Worm (Caenorhabditis elegans): ENCODE measurements around the gene arrd-12.

The arrd-12 gene

ce11 chrII:13751030-13751429 lies 15.0 kb upstream of the arrd-12 start:
- TF ChIP-seq unc-62 (GFP tag; optimal IDR thresholded peaks at IDR 0.05), result no peak

ce11 chrII:13752016-13752415 lies 14.0 kb upstream of the arrd-12 start, which contains the start of gene arrd-14:
Gene arrd-14 (plus strand): TSS chrII:13752316.
- no peak for TF ChIP-seq unc-62 (GFP tag; optimal IDR thresholded peaks at IDR 0.05)

- no peak for TF ChIP-seq unc-62 (GFP tag; optimal IDR thresholded peaks at IDR 0.05)
Measured at ce11 chrII:13756232-13756631, 9.8 kb upstream of the arrd-12 start.

- no peak for TF ChIP-seq unc-62 (GFP tag; optimal IDR thresholded peaks at IDR 0.05)
Measured at ce11 chrII:13758108-13758507, 7.9 kb upstream of the arrd-12 start, which contains the start of gene arrd-13. Gene arrd-13 (plus strand): TSS chrII:13758408.

- no peak for TF ChIP-seq unc-62 (GFP tag; optimal IDR thresholded peaks at IDR 0.05)
Measured at ce11 chrII:13763009-13763468, 3.0 kb upstream of the arrd-12 start, which contains the start of gene arrd-11. Gene arrd-11 (plus strand): TSS chrII:13763418.

ce11 chrII:13771335-13771734 lies 5.3 kb downstream of the arrd-12 start, which contains the start of gene C01B9.1:
Gene C01B9.1 (plus strand): TSS chrII:13771575.
- TF ChIP-seq unc-62 (GFP tag; optimal IDR thresholded peaks at IDR 0.05), result no peak

ce11 chrII:13780792-13781248 lies 14.8 kb downstream of the arrd-12 start:
- no peak for TF ChIP-seq unc-62 (GFP tag; optimal IDR thresholded peaks at IDR 0.05)

ce11 chrII:13783880-13784279 lies 17.8 kb downstream of the arrd-12 start, which contains the start of gene C01B9.4:
Gene C01B9.4 (minus strand): TSS chrII:13783980.
- TF ChIP-seq unc-62 (GFP tag; optimal IDR thresholded peaks at IDR 0.05), result no peak

- no peak for TF ChIP-seq unc-62 (GFP tag; optimal IDR thresholded peaks at IDR 0.05)
Measured at ce11 chrII:13785582-13785981, 19.5 kb downstream of the arrd-12 start.

- no peak for TF ChIP-seq unc-62 (GFP tag; optimal IDR thresholded peaks at IDR 0.05)
Measured at ce11 chrII:13786899-13787298, 20.8 kb downstream of the arrd-12 start.

ce11 chrII:13788813-13789212 lies 22.8 kb downstream of the arrd-12 start:
- no peak for TF ChIP-seq unc-62 (GFP tag; optimal IDR thresholded peaks at IDR 0.05)

ce11 chrII:13789714-13790113 lies 23.7 kb downstream of the arrd-12 start:
- no peak for TF ChIP-seq unc-62 (GFP tag; optimal IDR thresholded peaks at IDR 0.05)

ce11 chrII:13791570-13792279 lies 25.7 kb downstream of the arrd-12 start, which contains the start of gene ZK131.11:
Gene ZK131.11 (plus strand): TSS chrII:13792229.
- TF ChIP-seq unc-62 (GFP tag; optimal IDR thresholded peaks at IDR 0.05), result no peak

- no peak for TF ChIP-seq unc-62 (GFP tag; optimal IDR thresholded peaks at IDR 0.05)
Measured at ce11 chrII:13795160-13795559, 29.1 kb downstream of the arrd-12 start.

ce11 chrII:13796312-13796711 lies 30.3 kb downstream of the arrd-12 start:
- no peak for TF ChIP-seq unc-62 (GFP tag; optimal IDR thresholded peaks at IDR 0.05)

ce11 chrII:13806269-13806668 lies 40.2 kb downstream of the arrd-12 start:
- TF ChIP-seq unc-62 (GFP tag; optimal IDR thresholded peaks at IDR 0.05), result no peak

- TF ChIP-seq unc-62 (GFP tag; optimal IDR thresholded peaks at IDR 0.05), result no peak
Measured at ce11 chrII:13812335-13812734, 46.3 kb downstream of the arrd-12 start.
